Worm (Caenorhabditis elegans) whole organism, L1 larva: Measurements from ENCODE around the gene tbx-40.

Experiments used
- C34B4.2 ChIP-seq: sonication (generic microtip); optimal IDR thresholded peaks from 2 replicates; lab custom pipeline; 2017; ENCODE audit warnings: mild to moderate bottlenecking, missing genetic modification characterization, missing compliant biosample characterization
- ceh-82 ChIP-seq, 3 experiments: fragments of 150-350 bp in 1 of 3; sonication (generic microtip) in 2 of 3; optimal IDR thresholded peaks; 2 replicates each; lab custom pipeline; 2014 to 2017; ENCODE audit warnings: missing biosample characterization in 3 of 3, missing genetic modification characterization in 3 of 3
- fkh-10 ChIP-seq: sonication (generic microtip); optimal IDR thresholded peaks from 2 replicates; lab custom pipeline; 2017; ENCODE audit warnings: missing biosample characterization, missing genetic modification reagents, missing genetic modification characterization
- jun-1 ChIP-seq: fragments of 150-350 bp; optimal IDR thresholded peaks from 2 replicates; lab custom pipeline; 2014; ENCODE audit warnings: missing biosample characterization, missing genetic modification reagents, missing genetic modification characterization
- lir-3 ChIP-seq: sonication (generic microtip); optimal IDR thresholded peaks from 2 replicates; lab custom pipeline; 2016; ENCODE audit warnings: mild to moderate bottlenecking, missing genetic modification characterization, moderate library complexity, missing compliant biosample characterization; ENCODE audit not compliant: poor library complexity
- mep-1 ChIP-seq: fragments of 150-350 bp; optimal IDR thresholded peaks from 2 replicates; lab custom pipeline; 2014; ENCODE audit warnings: missing biosample characterization, missing genetic modification characterization
- nhr-11 ChIP-seq: fragments of 150-350 bp; optimal IDR thresholded peaks from 2 replicates; lab custom pipeline; 2014; ENCODE audit warnings: missing biosample characterization, missing genetic modification characterization
- nhr-85 ChIP-seq: sonication (generic microtip); peaks from one replicate; lab custom pipeline; 2016; ENCODE audit warnings: missing genetic modification characterization, inconsistent platforms, missing compliant biosample characterization
- unc-30 ChIP-seq: sonication (generic microtip); optimal IDR thresholded peaks from 2 replicates; lab custom pipeline; 2017; ENCODE audit warnings: missing biosample characterization, missing genetic modification characterization
- unc-62 ChIP-seq: fragments of 150-350 bp; optimal IDR thresholded peaks from 2 replicates; lab custom pipeline; 2014; ENCODE audit warnings: missing biosample characterization, missing genetic modification reagents, missing genetic modification characterization

ce11 chrIV:15323593-15323992 is 4.4 kb downstream of the tbx-40 start, which contains the start of gene tbx-39:
- TF ChIP-seq mep-1 (tag; lab: Kevin White, UChicago) = no peak
- TF ChIP-seq nhr-11 (tag; lab: Kevin White, UChicago) = no peak
- TF ChIP-seq nhr-85 (tag; lab: Kevin White, UChicago) = no peak
- TF ChIP-seq ceh-82 (tag; optimal IDR thresholded peaks at IDR 0.05; lab: Kevin White, UChicago) = no peak
- no peak for TF ChIP-seq jun-1 (tag; lab: Kevin White, UChicago)
- no peak for TF ChIP-seq fkh-10 (GFP tag; lab: Kevin White, UChicago)
- no peak for TF ChIP-seq unc-30
- no peak for TF ChIP-seq lir-3 (tag; lab: Kevin White, UChicago)
- TF ChIP-seq C34B4.2 (tag; lab: Kevin White, UChicago) = no peak
- TF ChIP-seq unc-62 (GFP tag; lab: Kevin White, UChicago) = no peak
